Fruit fly (Drosophila melanogaster) whole organism, prepupa: ENCODE measurements around the gene PNPase.

ENCODE experiments used
- CG10669 ChIP-seq: fragments of 200-800 bp; sonication (Bioruptor generic); optimal IDR thresholded peaks from 3 replicates; lab custom pipeline; 2018; ENCODE audit warnings: missing biosample characterization, mild to moderate bottlenecking, missing genetic modification characterization, moderate library complexity
- CG11294 ChIP-seq: fragments of 200-800 bp; sonication (Bioruptor generic); IDR thresholded peaks from 2 replicates; pipeline ENCODE4 v1.3.6; 2022; ENCODE audit warnings: missing biosample characterization, missing genetic modification characterization
- CG11902 ChIP-seq: fragments of 200-800 bp; sonication (Bioruptor generic); optimal IDR thresholded peaks from 3 replicates; lab custom pipeline; 2016; ENCODE audit warnings: missing biosample characterization, missing genetic modification characterization
- CG1621 ChIP-seq: fragments of 200-800 bp; sonication (Bioruptor generic); optimal IDR thresholded peaks from 3 replicates; lab custom pipeline; 2018; ENCODE audit warnings: missing biosample characterization, mild to moderate bottlenecking, missing genetic modification characterization
- CG16779 ChIP-seq: fragments of 200-800 bp; sonication (Bioruptor generic); optimal IDR thresholded peaks from 3 replicates; lab custom pipeline; 2017; ENCODE audit warnings: missing biosample characterization, mild to moderate bottlenecking, missing genetic modification characterization
- CG31627 ChIP-seq: fragments of 200-800 bp; sonication (Bioruptor generic); optimal IDR thresholded peaks from 3 replicates; lab custom pipeline; 2016; ENCODE audit warnings: missing biosample characterization, missing genetic modification characterization
- CG32006 ChIP-seq: fragments of 200-800 bp; sonication (Bioruptor generic); optimal IDR thresholded peaks from 3 replicates; lab custom pipeline; 2017; ENCODE audit warnings: missing biosample characterization, mild to moderate bottlenecking, missing genetic modification characterization
- CG34406 ChIP-seq: fragments of 200-800 bp; sonication (Bioruptor generic); optimal IDR thresholded peaks from 3 replicates; lab custom pipeline; 2016; ENCODE audit warnings: missing biosample characterization, missing genetic modification characterization
- CG6163 ChIP-seq: fragments of 200-800 bp; sonication (Bioruptor generic); IDR thresholded peaks from 3 replicates; pipeline ENCODE4 v1.3.6; 2022; ENCODE audit warnings: missing biosample characterization, missing genetic modification characterization
- CG6276 ChIP-seq: fragments of 200-800 bp; sonication (Bioruptor generic); optimal IDR thresholded peaks from 2 replicates; lab custom pipeline; 2017; ENCODE audit warnings: missing biosample characterization, mild to moderate bottlenecking, missing genetic modification characterization
- CG6792 ChIP-seq: fragments of 200-800 bp; sonication (Bioruptor generic); optimal IDR thresholded peaks from 3 replicates; lab custom pipeline; 2016; ENCODE audit warnings: missing biosample characterization, missing genetic modification characterization
- CG6808 ChIP-seq: fragments of 200-800 bp; sonication (Bioruptor generic); optimal IDR thresholded peaks from 3 replicates; lab custom pipeline; 2017; ENCODE audit warnings: missing biosample characterization, missing genetic modification characterization, mild to moderate bottlenecking, moderate library complexity, missing genetic modification reagents
- CG6854 ChIP-seq: fragments of 200-800 bp; sonication (Bioruptor generic); optimal IDR thresholded peaks from 2 replicates; lab custom pipeline; 2017; ENCODE audit warnings: missing biosample characterization, mild to moderate bottlenecking, missing genetic modification characterization
- CG8119 ChIP-seq: fragments of 200-800 bp; sonication (Bioruptor generic); IDR thresholded peaks from 3 replicates; pipeline ENCODE4 v1.3.6; 2022; ENCODE audit warnings: missing biosample characterization, missing genetic modification characterization
- CG8319 ChIP-seq: fragments of 200-800 bp; sonication (Bioruptor generic); optimal IDR thresholded peaks from 3 replicates; lab custom pipeline; 2016; ENCODE audit warnings: missing biosample characterization, missing genetic modification characterization
- CG8632 ChIP-seq: fragments of 200-800 bp; sonication (Bioruptor generic); optimal IDR thresholded peaks from 3 replicates; lab custom pipeline; 2016; ENCODE audit warnings: missing biosample characterization, missing genetic modification characterization
- Eip75B ChIP-seq: fragments of 200-800 bp; sonication (Bioruptor generic); optimal IDR thresholded peaks from 3 replicates; lab custom pipeline; 2016; ENCODE audit warnings: missing biosample characterization, missing genetic modification characterization
- Eip78C ChIP-seq: fragments of 200-800 bp; sonication (Bioruptor generic); peaks from one replicate; lab custom pipeline; 2016; ENCODE audit warnings: missing biosample characterization, missing genetic modification characterization
- Eip93F ChIP-seq: fragments of 200-800 bp; sonication (Bioruptor generic); optimal IDR thresholded peaks from 2 replicates; lab custom pipeline; 2016; ENCODE audit warnings: missing biosample characterization, mild to moderate bottlenecking, missing genetic modification characterization
- Ets96B ChIP-seq: fragments of 200-800 bp; optimal IDR thresholded peaks from 2 replicates; lab custom pipeline; 2019; ENCODE audit warnings: missing biosample characterization, mild to moderate bottlenecking, missing genetic modification characterization, moderate library complexity
- Hr39 ChIP-seq: fragments of 200-800 bp; sonication (Bioruptor generic); optimal IDR thresholded peaks from 2 replicates; lab custom pipeline; 2016; ENCODE audit warnings: missing biosample characterization, missing genetic modification characterization
- Hr4 ChIP-seq: fragments of 200-800 bp; sonication (Bioruptor generic); optimal IDR thresholded peaks from 3 replicates; lab custom pipeline; 2016; ENCODE audit warnings: missing biosample characterization, missing genetic modification characterization
- Met ChIP-seq: fragments of 200-800 bp; sonication (Bioruptor generic); optimal IDR thresholded peaks from 3 replicates; lab custom pipeline; 2016; ENCODE audit warnings: missing biosample characterization, missing genetic modification characterization
- OdsH ChIP-seq: fragments of 200-800 bp; sonication (Bioruptor generic); optimal IDR thresholded peaks from 3 replicates; lab custom pipeline; 2016; ENCODE audit warnings: missing biosample characterization, missing genetic modification characterization
- Smox ChIP-seq: fragments of 200-800 bp; sonication (Bioruptor generic); optimal IDR thresholded peaks from 3 replicates; lab custom pipeline; 2016; ENCODE audit warnings: missing biosample characterization, missing genetic modification characterization
- Sox102F ChIP-seq: fragments of 200-800 bp; sonication (Bioruptor generic); optimal IDR thresholded peaks from 2 replicates; lab custom pipeline; 2016; ENCODE audit warnings: missing biosample characterization, mild to moderate bottlenecking, missing genetic modification characterization
- Sox14 ChIP-seq: fragments of 200-800 bp; sonication (Bioruptor generic); optimal IDR thresholded peaks from 3 replicates; lab custom pipeline; 2016; ENCODE audit warnings: missing biosample characterization, missing genetic modification characterization
- acj6 ChIP-seq: fragments of 200-800 bp; sonication (Bioruptor generic); optimal IDR thresholded peaks from 3 replicates; lab custom pipeline; 2016; ENCODE audit warnings: missing biosample characterization, missing genetic modification characterization
- cyc ChIP-seq: fragments of 200-800 bp; sonication (Bioruptor generic); optimal IDR thresholded peaks from 3 replicates; lab custom pipeline; 2016; ENCODE audit warnings: missing biosample characterization, missing genetic modification characterization
- dsx ChIP-seq: fragments of 200-800 bp; optimal IDR thresholded peaks from 3 replicates; lab custom pipeline; 2019; ENCODE audit warnings: missing biosample characterization, mild to moderate bottlenecking, missing genetic modification characterization, moderate library complexity; ENCODE audit not compliant: poor library complexity, severe bottlenecking
- esn ChIP-seq: fragments of 200-800 bp; sonication (Bioruptor generic); optimal IDR thresholded peaks from 2 replicates; lab custom pipeline; 2016; ENCODE audit warnings: missing biosample characterization, mild to moderate bottlenecking, missing genetic modification characterization, moderate library complexity
- fd85E ChIP-seq: fragments of 200-800 bp; sonication (Bioruptor generic); optimal IDR thresholded peaks from 3 replicates; lab custom pipeline; 2016; ENCODE audit warnings: missing biosample characterization, missing genetic modification characterization
- fkh ChIP-seq: fragments of 200-800 bp; sonication (Bioruptor generic); optimal IDR thresholded peaks from 3 replicates; lab custom pipeline; 2017; ENCODE audit warnings: missing biosample characterization, mild to moderate bottlenecking, missing genetic modification characterization, moderate library complexity
- lz ChIP-seq: fragments of 200-800 bp; sonication (Bioruptor generic); optimal IDR thresholded peaks from 3 replicates; lab custom pipeline; 2016; ENCODE audit warnings: missing biosample characterization, missing genetic modification characterization
- pdm3 ChIP-seq: fragments of 200-800 bp; sonication (Bioruptor generic); optimal IDR thresholded peaks from 3 replicates; lab custom pipeline; 2016; ENCODE audit warnings: missing biosample characterization, missing genetic modification characterization
- spab ChIP-seq: fragments of 200-800 bp; sonication (Bioruptor generic); optimal IDR thresholded peaks from 2 replicates; lab custom pipeline; 2017; ENCODE audit warnings: missing biosample characterization, mild to moderate bottlenecking, missing genetic modification characterization, missing genetic modification reagents
- svp ChIP-seq: fragments of 200-800 bp; sonication (Bioruptor generic); peaks from one replicate; lab custom pipeline; 2016; ENCODE audit warnings: missing biosample characterization, missing genetic modification characterization
- topi ChIP-seq: fragments of 200-800 bp; sonication (Bioruptor generic); optimal IDR thresholded peaks from 3 replicates; lab custom pipeline; 2016; ENCODE audit warnings: missing biosample characterization, missing genetic modification characterization
- vri ChIP-seq: fragments of 200-800 bp; sonication (Bioruptor generic); optimal IDR thresholded peaks from 3 replicates; lab custom pipeline; 2016; ENCODE audit warnings: missing biosample characterization, mild to moderate bottlenecking, missing genetic modification characterization

Gene PNPase

dm6 chr3R:31424427-31424826, 19.2 kb upstream of the PNPase start (continued):
- TF ChIP-seq dsx (GFP tag; lab: Kevin White, UChicago) (peak; percentile 38), Ets96B (tag; lab: Kevin White, UChicago) (peak; percentile 47), CG6854 (GFP tag; lab: Kevin White, UChicago) (no peak), spab (peak; percentile 3), Sox14 (GFP tag; lab: Kevin White, UChicago) (peak; percentile 62), CG8319 (GFP tag; lab: Kevin White, UChicago) (no peak), Eip78C (GFP tag; lab: Kevin White, UChicago) (peak; percentile 78), Sox102F (peak; percentile 69), CG1621 (tag; lab: Kevin White, UChicago) (no peak), CG16779 (no peak), cyc (peak; percentile 68)

DNA sequence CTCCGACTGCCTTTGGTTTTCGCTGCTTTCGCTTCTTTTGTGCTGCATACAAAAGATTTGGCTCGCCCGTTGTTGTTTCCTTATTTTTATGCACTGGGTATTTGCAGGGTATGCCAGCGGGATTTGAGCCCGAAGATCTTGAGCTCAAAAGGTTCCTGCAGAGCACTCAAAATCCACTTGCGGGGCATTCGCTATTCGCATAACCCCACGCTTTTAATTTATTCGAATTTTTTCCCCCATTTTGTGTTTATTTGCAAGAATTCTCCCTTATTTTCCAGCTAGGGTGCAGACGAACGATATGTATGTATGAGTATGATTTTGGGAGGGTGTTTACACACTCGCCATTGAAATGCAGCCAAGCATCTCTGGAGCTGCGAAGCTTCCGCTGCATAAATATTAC, 16.7 kb upstream of the PNPase start:
- TF ChIP-seq esn (GFP tag; lab: Kevin White, UChicago): peak; percentile 44
- peak; percentile 0 for TF ChIP-seq Ets96B (tag; lab: Kevin White, UChicago)
- TF ChIP-seq Hr4 (GFP tag; lab: Kevin White, UChicago): no peak
- no peak for TF ChIP-seq CG6854 (GFP tag; lab: Kevin White, UChicago)
- TF ChIP-seq CG6792 (GFP tag; lab: Kevin White, UChicago): peak; percentile 30
- no peak for TF ChIP-seq vri
- TF ChIP-seq CG6276 (GFP tag; lab: Kevin White, UChicago): no peak
- TF ChIP-seq fd85E: no peak
- peak; percentile 26 for TF ChIP-seq CG8632 (GFP tag; lab: Kevin White, UChicago)
- TF ChIP-seq Hr39 (GFP tag; lab: Kevin White, UChicago): peak; percentile 15
- TF ChIP-seq CG16779: no peak
- TF ChIP-seq CG6163 (GFP tag; lab: Robert Waterston, UW): no peak
- peak; percentile 26 for TF ChIP-seq svp (GFP tag; lab: Kevin White, UChicago)
- TF ChIP-seq cyc: peak; percentile 2
- peak; percentile 57 for TF ChIP-seq Met (GFP tag; lab: Kevin White, UChicago)
- peak; percentile 31 for TF ChIP-seq acj6 (GFP tag; lab: Kevin White, UChicago)
- TF ChIP-seq CG11902: no peak
- no peak for TF ChIP-seq Eip93F (GFP tag; lab: Kevin White, UChicago)
- TF ChIP-seq CG34406 (GFP tag; lab: Kevin White, UChicago): peak; percentile 6
- TF ChIP-seq CG8119 (GFP tag; lab: Robert Waterston, UW): no peak
- TF ChIP-seq pdm3 (GFP tag; lab: Kevin White, UChicago): peak; percentile 4
- TF ChIP-seq Eip78C (GFP tag; lab: Kevin White, UChicago): peak; percentile 74
- peak; percentile 11 for TF ChIP-seq CG10669 (GFP tag; lab: Kevin White, UChicago)
- peak; percentile 49 for TF ChIP-seq Sox102F
- peak; percentile 24 for TF ChIP-seq Eip75B (GFP tag; lab: Kevin White, UChicago)
- TF ChIP-seq lz (GFP tag; lab: Kevin White, UChicago): peak; percentile 29
- no peak for TF ChIP-seq CG11294 (GFP tag; lab: Robert Waterston, UW)
- TF ChIP-seq OdsH (GFP tag; lab: Kevin White, UChicago): peak; percentile 20
- TF ChIP-seq CG31627 (GFP tag; lab: Kevin White, UChicago): peak; percentile 30
- no peak for TF ChIP-seq CG6808 (GFP tag; lab: Kevin White, UChicago)
- peak; percentile 23 for TF ChIP-seq Smox (GFP tag; lab: Kevin White, UChicago)

DNA sequence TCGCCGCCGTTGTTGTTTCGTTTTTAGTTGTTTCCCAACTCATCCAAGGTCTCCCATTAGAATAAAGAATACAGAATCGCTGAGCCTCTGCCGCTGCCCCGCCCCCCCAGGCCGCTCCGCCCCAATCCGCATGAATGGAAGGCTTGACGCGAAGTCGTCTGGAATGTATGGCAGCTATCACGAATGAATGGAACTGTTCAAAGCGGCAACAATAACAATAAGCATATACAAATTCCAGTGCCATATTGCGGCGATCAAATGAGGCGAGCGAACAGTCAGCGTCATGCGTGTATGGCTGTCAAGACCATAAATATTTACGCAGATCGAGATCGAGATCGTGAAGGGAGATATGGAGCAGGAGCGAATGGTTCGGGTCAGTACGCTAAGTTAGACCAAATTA, 15.4 kb upstream of the PNPase start:
- TF ChIP-seq Eip78C (GFP tag; lab: Kevin White, UChicago) (peak; percentile 23), CG32006 (GFP tag; lab: Kevin White, UChicago) (no peak)

- no peak for TF ChIP-seq topi (GFP tag; lab: Kevin White, UChicago)
- TF ChIP-seq fkh (GFP tag; lab: Kevin White, UChicago): peak; percentile 59
- no peak for TF ChIP-seq CG31627 (GFP tag; lab: Kevin White, UChicago)
- no peak for TF ChIP-seq Met (GFP tag; lab: Kevin White, UChicago)
Observed at dm6 chr3R:31419531-31419930, 14.3 kb upstream of the PNPase start.
